Fruit fly (Drosophila melanogaster): ENCODE measurements around the gene fid.

Gene fid

dm6 chr3R:26010628-26011027 is 40.7 kb downstream of the fid start (continued):
- TF ChIP-seq CG11093 (GFP tag; IDR thresholded peaks at IDR 0.05) (no peak), sqz (GFP tag; optimal IDR thresholded peaks at IDR 0.05) (no peak), CG33557 (GFP tag; optimal IDR thresholded peaks at IDR 0.05) (peak; percentile 24), CG6175 (GFP tag; IDR thresholded peaks at IDR 0.05) (no peak), vfl (GFP tag; optimal IDR thresholded peaks at IDR 0.05) (no peak), CG3163 (GFP tag; optimal IDR thresholded peaks at IDR 0.05) (no peak), Hey (tag; optimal IDR thresholded peaks at IDR 0.05) (no peak), CG10431 (GFP tag; optimal IDR thresholded peaks at IDR 0.05) (no peak), CG13287 (GFP tag; IDR thresholded peaks at IDR 0.05; ENCODE audit: partially characterized antibody) (no peak), CG2712 (tag; optimal IDR thresholded peaks at IDR 0.05) (peak; percentile 5), CG18476 (GFP tag; optimal IDR thresholded peaks at IDR 0.05) (no peak), crc (GFP tag; optimal IDR thresholded peaks at IDR 0.05) (no peak), sr (GFP tag; IDR thresholded peaks at IDR 0.05) (no peak), sim (GFP tag; IDR thresholded peaks at IDR 0.05) (no peak), NFAT (GFP tag; IDR thresholded peaks at IDR 0.05) (no peak), CG7928 (GFP tag; optimal IDR thresholded peaks at IDR 0.05) (no peak), otp (GFP tag; IDR thresholded peaks at IDR 0.05) (peak; percentile 49; the same call in 1 of the 3 replicates), schlank (tag; optimal IDR thresholded peaks at IDR 0.05) (no peak)

DNA sequence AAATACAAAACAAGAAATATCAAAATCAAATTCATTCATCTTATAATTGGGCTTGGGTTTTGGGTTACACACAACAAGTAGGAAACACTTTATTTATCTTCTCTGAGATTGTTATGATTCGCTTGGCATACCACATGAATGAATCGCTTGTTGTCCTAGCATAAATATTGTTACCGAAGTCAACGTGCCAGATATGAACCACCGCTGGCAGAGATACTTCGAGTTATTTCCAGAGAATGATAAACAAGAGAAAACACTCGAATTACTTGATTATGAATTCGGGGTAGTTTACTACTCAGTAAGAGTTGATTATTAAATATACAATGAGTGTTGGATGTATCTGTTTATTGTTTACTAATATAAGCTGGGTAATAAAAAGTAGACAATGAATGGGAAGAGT is 41.7 kb downstream of the fid start:
- TF ChIP-seq hth (optimal IDR thresholded peaks at IDR 0.05) (no peak), CG6813 (GFP tag; optimal IDR thresholded peaks at IDR 0.05) (peak; percentile 66), fd64A (GFP tag; optimal IDR thresholded peaks at IDR 0.05) (peak; percentile 64), twi (tag; optimal IDR thresholded peaks at IDR 0.05) (peak; percentile 46), ssp (GFP tag; IDR thresholded peaks at IDR 0.05) (no peak), shn (GFP tag; optimal IDR thresholded peaks at IDR 0.05) (no peak), Hey (tag; optimal IDR thresholded peaks at IDR 0.05) (peak; percentile 31), CG12659 (GFP tag; optimal IDR thresholded peaks at IDR 0.05) (peak; percentile 3), Drgx (GFP tag; IDR thresholded peaks at IDR 0.05) (no peak), CG14710 (tag; optimal IDR thresholded peaks at IDR 0.05) (peak; percentile 58), CG12219 (GFP tag; optimal IDR thresholded peaks at IDR 0.05) (peak; percentile 37), D19A (tag; optimal IDR thresholded peaks at IDR 0.05) (peak; percentile 49), kni (GFP tag; optimal IDR thresholded peaks at IDR 0.05) (peak; percentile 18), lola (GFP tag; optimal IDR thresholded peaks at IDR 0.05) (peak in 1 of 3 experiments; percentile 30), CG8290 (GFP tag; optimal IDR thresholded peaks at IDR 0.05) (peak; percentile 41), CG8290 (tag; optimal IDR thresholded peaks at IDR 0.05) (peak; percentile 44 to 58), CG10209 (GFP tag; optimal IDR thresholded peaks at IDR 0.05) (peak; percentile 19), Blimp-1 (GFP tag; optimal IDR thresholded peaks at IDR 0.05) (peak; percentile 44), gsb-n (tag; optimal IDR thresholded peaks at IDR 0.05) (peak; percentile 49), nerfin-1 (tag; optimal IDR thresholded peaks at IDR 0.05) (peak; percentile 57), pros (GFP tag; optimal IDR thresholded peaks at IDR 0.05) (peak; percentile 24), otp (GFP tag; IDR thresholded peaks at IDR 0.05) (no peak), dmrt99B (tag; optimal IDR thresholded peaks at IDR 0.05) (peak; percentile 9), CG2712 (tag; optimal IDR thresholded peaks at IDR 0.05) (peak; percentile 35), hkb (optimal IDR thresholded peaks at IDR 0.05) (no peak), hkb (GFP tag; IDR thresholded peaks at IDR 0.05) (no peak), CrebB (tag; optimal IDR thresholded peaks at IDR 0.05) (peak; percentile 54), CG10979 (tag; optimal IDR thresholded peaks at IDR 0.05) (peak; percentile 17), CG14441 (GFP tag; IDR thresholded peaks at IDR 0.05) (no peak), CG3065 (GFP tag; optimal IDR thresholded peaks at IDR 0.05) (no peak), dmrt11E (tag; optimal IDR thresholded peaks at IDR 0.05) (peak; percentile 66), D (optimal IDR thresholded peaks at IDR 0.05) (no peak), D (GFP tag; optimal IDR thresholded peaks at IDR 0.05) (peak; percentile 23), CG2202 (tag; optimal IDR thresholded peaks at IDR 0.05) (peak; percentile 75), ase (GFP tag; IDR thresholded peaks at IDR 0.05) (no peak), CG12071 (GFP tag; optimal IDR thresholded peaks at IDR 0.05) (peak; percentile 44)
